Fruit fly (Drosophila melanogaster): ENCODE results near the gene Vml.

The Vml gene

DNA sequence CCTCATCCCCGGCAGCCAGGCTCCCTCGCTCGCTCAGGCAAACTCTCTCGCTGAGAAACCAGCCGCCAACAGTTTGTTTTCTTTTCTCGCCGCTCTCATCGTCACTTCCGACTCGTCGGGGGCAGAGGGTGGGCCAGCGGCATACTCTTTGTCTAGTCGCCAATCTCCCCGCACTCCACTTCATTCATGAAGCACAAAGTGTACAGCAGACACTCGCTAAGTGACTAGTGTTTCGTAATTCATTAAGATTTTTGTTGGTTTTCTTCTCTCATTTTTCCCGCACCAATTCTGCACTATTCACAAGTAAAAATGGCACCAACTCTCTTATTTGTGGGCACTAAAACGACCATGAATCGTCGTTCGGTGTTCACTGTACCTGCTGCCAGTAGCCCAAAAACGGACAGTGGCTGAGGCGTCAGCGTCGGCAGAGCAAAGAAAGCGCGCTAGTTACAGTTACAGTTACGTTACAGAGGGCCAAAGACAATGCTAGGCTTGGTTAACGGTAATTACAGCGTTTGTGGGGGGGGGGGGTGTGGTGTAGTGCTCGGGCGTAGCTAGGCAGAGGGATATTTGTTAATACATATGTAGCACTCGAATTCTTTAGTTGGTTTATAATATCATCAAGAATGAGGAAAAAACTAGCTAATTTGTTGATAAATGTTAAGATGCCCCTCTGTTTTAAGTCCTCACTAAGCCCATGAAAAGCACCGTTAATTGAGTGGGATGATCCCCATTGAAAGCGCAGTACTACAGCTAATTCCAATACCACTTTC, 22.0 kb downstream of the Vml start (continued):
- TF ChIP-seq CG4820 (GFP tag; optimal IDR thresholded peaks at IDR 0.05) (peak; percentile 98), slbo (GFP tag; IDR thresholded peaks at IDR 0.05) (peak; percentile 99), CG15073 (GFP tag; optimal IDR thresholded peaks at IDR 0.05) (peak; percentile 84), HLH4C (GFP tag; IDR thresholded peaks at IDR 0.05; ENCODE audit: partially characterized antibody) (no peak), Meics (GFP tag; optimal IDR thresholded peaks at IDR 0.05) (peak; percentile 97), CG2116 (GFP tag; optimal IDR thresholded peaks at IDR 0.05) (peak; percentile 84), CG16813 (GFP tag; IDR thresholded peaks at IDR 0.05; ENCODE audit: partially characterized antibody) (no peak), fd102C (GFP tag; optimal IDR thresholded peaks at IDR 0.05) (peak; percentile 89), salm (tag; optimal IDR thresholded peaks at IDR 0.05) (peak; percentile 98), CG7357 (GFP tag; IDR thresholded peaks at IDR 0.05) (peak; percentile 93), Med (GFP tag) (peak; percentile 100), CG10543 (GFP tag; optimal IDR thresholded peaks at IDR 0.05) (peak; percentile 97), bsh (GFP tag; optimal IDR thresholded peaks at IDR 0.05) (peak; percentile 87 to 99), Blimp-1 (GFP tag; optimal IDR thresholded peaks at IDR 0.05) (peak; percentile 98), CG2202 (tag; optimal IDR thresholded peaks at IDR 0.05) (peak; percentile 95), CG4617 (GFP tag; optimal IDR thresholded peaks at IDR 0.05; ENCODE audit: borderline replicate concordance) (peak; percentile 99), CG3407 (GFP tag; optimal IDR thresholded peaks at IDR 0.05) (peak; percentile 98), ro (GFP tag; IDR thresholded peaks at IDR 0.05) (peak; percentile 95), vvl (GFP tag; IDR thresholded peaks at IDR 0.05) (peak; percentile 99), CG13123 (GFP tag; optimal IDR thresholded peaks at IDR 0.05) (peak; percentile 98), twi (tag; optimal IDR thresholded peaks at IDR 0.05) (peak; percentile 94), Kr (GFP tag; optimal IDR thresholded peaks at IDR 0.05) (peak; percentile 59), B-H1 (GFP tag; IDR thresholded peaks at IDR 0.05) (peak; percentile 97), CG14667 (GFP tag; IDR thresholded peaks at IDR 0.05) (peak; percentile 98), CG12391 (tag; optimal IDR thresholded peaks at IDR 0.05) (peak; percentile 98), amos (GFP tag; IDR thresholded peaks at IDR 0.05; ENCODE audit: partially characterized antibody) (no peak), CG32772 (GFP tag; IDR thresholded peaks at IDR 0.05) (peak; percentile 99), gcm2 (GFP tag; optimal IDR thresholded peaks at IDR 0.05) (peak; percentile 96), gem (tag; optimal IDR thresholded peaks at IDR 0.05) (peak; percentile 99), jing (GFP tag; optimal IDR thresholded peaks at IDR 0.05) (peak; percentile 98), lilli (GFP tag; optimal IDR thresholded peaks at IDR 0.05) (peak; percentile 99), CG1792 (GFP tag; optimal IDR thresholded peaks at IDR 0.05) (peak; percentile 98), CG1529 (GFP tag; optimal IDR thresholded peaks at IDR 0.05) (peak; percentile 99), CG3847 (GFP tag; IDR thresholded peaks at IDR 0.05) (peak; percentile 98), CG4404 (GFP tag; IDR thresholded peaks at IDR 0.05) (peak; percentile 97), CG1024 (GFP tag; IDR thresholded peaks at IDR 0.05) (peak; percentile 96), CG10565 (GFP tag; optimal IDR thresholded peaks at IDR 0.05) (peak; percentile 95), CG4328 (GFP tag; optimal IDR thresholded peaks at IDR 0.05) (peak; percentile 89), Dip2 (GFP tag; IDR thresholded peaks at IDR 0.05) (peak; percentile 70; the same call in 1 of the 2 replicates), her (GFP tag; optimal IDR thresholded peaks at IDR 0.05) (peak; percentile 98), Eip74EF (GFP tag; optimal IDR thresholded peaks at IDR 0.05) (peak in 1 of 2 experiments; percentile 98), Lhr (GFP tag; optimal IDR thresholded peaks at IDR 0.05) (peak; percentile 97), Xbp1 (GFP tag; optimal IDR thresholded peaks at IDR 0.05) (peak; percentile 99), chif (GFP tag; optimal IDR thresholded peaks at IDR 0.05) (peak; percentile 99), CG12236 (GFP tag; optimal IDR thresholded peaks at IDR 0.05) (peak; percentile 98), shn (GFP tag; optimal IDR thresholded peaks at IDR 0.05) (peak; percentile 98), MBD-R2 (GFP tag; IDR thresholded peaks at IDR 0.05) (peak; percentile 98), Fer1 (GFP tag; optimal IDR thresholded peaks at IDR 0.05) (peak; percentile 98), CG10654 (GFP tag; optimal IDR thresholded peaks at IDR 0.05) (peak; percentile 99)

Measured in whole organism, embryonic.